Fruit fly (Drosophila melanogaster): ENCODE measurements around the gene for.

The for gene

DNA sequence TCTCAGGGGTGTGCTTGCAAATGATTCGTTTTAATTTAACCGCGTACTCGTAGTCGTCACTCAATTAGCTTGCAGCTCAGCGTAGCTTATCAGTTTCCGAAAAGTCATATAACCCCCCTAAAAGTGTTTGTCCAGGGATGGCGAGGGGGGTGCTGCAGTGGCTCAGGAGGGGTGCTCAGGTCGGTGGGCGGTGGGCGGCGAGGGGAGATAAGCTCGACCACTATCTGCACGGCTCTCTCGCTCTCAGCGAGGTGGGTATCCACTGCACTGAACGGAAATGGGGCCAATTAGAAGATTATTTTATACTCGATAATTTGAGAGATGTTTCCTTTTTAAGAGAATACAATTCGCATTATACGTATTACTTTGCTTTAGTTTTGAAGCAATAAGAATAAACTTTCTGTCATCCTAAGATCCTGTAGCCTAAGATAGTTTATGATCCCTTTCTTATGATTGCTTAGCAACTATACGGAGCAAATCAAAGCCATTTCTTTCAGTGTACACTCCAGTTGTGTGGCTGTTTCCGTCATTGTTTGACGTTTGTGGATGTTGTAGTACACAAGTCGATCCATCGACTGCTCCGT lies 83.5 kb downstream of the for start (continued):
- TF ChIP-seq CG10209 (GFP tag; optimal IDR thresholded peaks at IDR 0.05) (peak; percentile 66), CG14667 (GFP tag; IDR thresholded peaks at IDR 0.05) (peak; percentile 60), ato (GFP tag; IDR thresholded peaks at IDR 0.05; ENCODE audit: partially characterized antibody) (no peak), lola (GFP tag; optimal IDR thresholded peaks at IDR 0.05) (peak in 1 of 3 experiments; percentile 74), peb (GFP tag; IDR thresholded peaks at IDR 0.05) (peak; percentile 44; the same call in 1 of the 2 replicates), CG16815 (GFP tag; optimal IDR thresholded peaks at IDR 0.05) (peak; percentile 37), fd3F (GFP tag; optimal IDR thresholded peaks at IDR 0.05) (peak; percentile 47), CG2120 (GFP tag; optimal IDR thresholded peaks at IDR 0.05) (peak; percentile 54), eyg (GFP tag; optimal IDR thresholded peaks at IDR 0.05) (no peak), scrt (GFP tag; optimal IDR thresholded peaks at IDR 0.05) (peak; percentile 19), HmgD (GFP tag; optimal IDR thresholded peaks at IDR 0.05) (no peak), Ptx1 (GFP tag; IDR thresholded peaks at IDR 0.05) (peak; percentile 80), CG6683 (GFP tag; optimal IDR thresholded peaks at IDR 0.05) (peak; percentile 13), sim (GFP tag; IDR thresholded peaks at IDR 0.05) (no peak), CG7786 (GFP tag; optimal IDR thresholded peaks at IDR 0.05) (peak; percentile 58), CG34422 (GFP tag; IDR thresholded peaks at IDR 0.05) (peak; percentile 55; the same call in 2 of the 3 replicates), NK7.1 (GFP tag; optimal IDR thresholded peaks at IDR 0.05) (no peak), Camta (GFP tag; optimal IDR thresholded peaks at IDR 0.05) (peak; percentile 22), Scr (GFP tag; IDR thresholded peaks at IDR 0.05; ENCODE audit: partially characterized antibody) (no peak), CG1603 (tag; optimal IDR thresholded peaks at IDR 0.05) (peak; percentile 78), tio (GFP tag; optimal IDR thresholded peaks at IDR 0.05) (peak; percentile 58), slp2 (GFP tag; optimal IDR thresholded peaks at IDR 0.05) (peak; percentile 54), Hand (GFP tag; optimal IDR thresholded peaks at IDR 0.05) (no peak), CG10565 (GFP tag; optimal IDR thresholded peaks at IDR 0.05) (no peak), tx (GFP tag; optimal IDR thresholded peaks at IDR 0.05) (peak; percentile 55), CG4730 (GFP tag; IDR thresholded peaks at IDR 0.05) (peak; percentile 46; the same call in 1 of the 2 replicates), CG4854 (GFP tag; optimal IDR thresholded peaks at IDR 0.05) (no peak), twi (tag; optimal IDR thresholded peaks at IDR 0.05) (peak; percentile 13), ci (GFP tag; IDR thresholded peaks at IDR 0.05) (peak; percentile 62; the same call in 1 of the 3 replicates), Xbp1 (GFP tag; optimal IDR thresholded peaks at IDR 0.05) (peak; percentile 69), danr (GFP tag; IDR thresholded peaks at IDR 0.05) (peak; percentile 52; the same call in 1 of the 2 replicates), CG34376 (GFP tag; optimal IDR thresholded peaks at IDR 0.05) (no peak), wdn (GFP tag; IDR thresholded peaks at IDR 0.05) (no peak), Bgb (GFP tag; IDR thresholded peaks at IDR 0.05; ENCODE audit: partially characterized antibody) (no peak), CG7839 (tag; optimal IDR thresholded peaks at IDR 0.05) (peak; percentile 78), pzg (GFP tag; optimal IDR thresholded peaks at IDR 0.05) (no peak), CG11085 (GFP tag; IDR thresholded peaks at IDR 0.05) (no peak), CG13624 (GFP tag; optimal IDR thresholded peaks at IDR 0.05) (peak; percentile 4), grn (GFP tag; optimal IDR thresholded peaks at IDR 0.05) (no peak), btn (GFP tag; optimal IDR thresholded peaks at IDR 0.05) (no peak), crc (GFP tag; optimal IDR thresholded peaks at IDR 0.05) (no peak), CG13424 (tag; optimal IDR thresholded peaks at IDR 0.05) (peak; percentile 84), grau (tag; optimal IDR thresholded peaks at IDR 0.05) (peak; percentile 77), CG6654 (GFP tag; optimal IDR thresholded peaks at IDR 0.05) (peak; percentile 12), klu (GFP tag; IDR thresholded peaks at IDR 0.05) (0 out of 2 replicates have a peak, but pooled peaks have one; percentile 9), odd (GFP tag; optimal IDR thresholded peaks at IDR 0.05) (peak; percentile 60), CG11723 (GFP tag; optimal IDR thresholded peaks at IDR 0.05) (peak; percentile 38), CG11247 (GFP tag; IDR thresholded peaks at IDR 0.05) (no peak), CG2116 (GFP tag; optimal IDR thresholded peaks at IDR 0.05) (peak; percentile 19), CG7271 (tag; optimal IDR thresholded peaks at IDR 0.05) (no peak)
